Worm (Caenorhabditis elegans): ENCODE measurements around the gene F53B7.4.
A peak's percentile ranks its signal among the peaks of the same experiment; 100 is the strongest.

Gene F53B7.4

DNA sequence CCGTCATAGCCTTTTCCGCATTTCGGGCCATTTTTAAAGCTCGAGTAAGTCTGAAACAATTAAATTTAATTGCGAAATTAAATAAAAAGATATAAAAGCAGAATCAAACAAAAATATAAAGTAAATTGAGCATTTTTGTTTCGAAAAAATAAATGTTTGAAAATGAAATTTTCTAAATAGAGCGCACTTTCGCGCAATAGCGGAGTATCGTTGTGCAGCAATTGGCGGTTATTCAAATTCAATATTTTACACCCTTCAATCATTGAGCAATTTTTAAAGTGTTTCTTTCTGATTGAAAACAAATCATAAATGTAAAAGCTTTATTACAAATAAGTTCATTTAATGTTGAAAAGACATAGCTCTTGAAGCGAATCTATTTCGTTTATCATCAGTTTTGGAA, 1.7 kb downstream of the F53B7.4 start, which contains the start of gene isy-1 (continued):
- TF ChIP-seq nhr-19 (GFP tag; conservative IDR thresholded peaks at IDR 0.05) (peak; percentile 73), nhr-90 (tag; optimal IDR thresholded peaks at IDR 0.05; ENCODE audit: poor library complexity) (peak; percentile 53), lin-15B (tag; optimal IDR thresholded peaks at IDR 0.05) (peak; percentile 91), blmp-1 (tag; optimal IDR thresholded peaks at IDR 0.05) (peak; percentile 93), rnt-1 (tag; optimal IDR thresholded peaks at IDR 0.05) (peak; percentile 69), egl-13 (tag; optimal IDR thresholded peaks at IDR 0.05) (peak; percentile 25), lin-35 (GFP tag; optimal IDR thresholded peaks at IDR 0.05) (peak; percentile 97 to 98), hlh-4 (tag; optimal IDR thresholded peaks at IDR 0.05) (no peak), ceh-63 (GFP tag; optimal IDR thresholded peaks at IDR 0.05) (no peak), snpc-4 (tag; optimal IDR thresholded peaks at IDR 0.05) (peak; percentile 70), C04F5.9 (tag; optimal IDR thresholded peaks at IDR 0.05) (no peak), mdl-1 (tag; optimal IDR thresholded peaks at IDR 0.05) (peak in 1 of 2 experiments; percentile 53), ceh-82 (tag; optimal IDR thresholded peaks at IDR 0.05) (peak; percentile 37 to 75 (median 71)), irx-1 (tag; optimal IDR thresholded peaks at IDR 0.05) (peak; percentile 29), Y116A8C.19 (tag; optimal IDR thresholded peaks at IDR 0.05; ENCODE audit: borderline replicate concordance) (no peak), hpl-2 (GFP tag; optimal IDR thresholded peaks at IDR 0.05) (no peak), unc-98 (GFP tag; IDR thresholded peaks at IDR 0.05) (no peak), fos-1 (tag; optimal IDR thresholded peaks at IDR 0.05) (peak; percentile 51), nhr-237 (tag; optimal IDR thresholded peaks at IDR 0.05) (no peak), fkh-4 (tag; optimal IDR thresholded peaks at IDR 0.05; ENCODE audit: borderline replicate concordance) (no peak), ceh-90 (tag; optimal IDR thresholded peaks at IDR 0.05) (no peak), swsn-7 (tag; optimal IDR thresholded peaks at IDR 0.05) (peak; percentile 66), nhr-71 (tag; optimal IDR thresholded peaks at IDR 0.05) (peak; percentile 81), jun-1 (tag; optimal IDR thresholded peaks at IDR 0.05) (peak; percentile 23), isw-1 (GFP tag; IDR thresholded peaks at IDR 0.05) (peak; percentile 59), egl-27 (tag; optimal IDR thresholded peaks at IDR 0.05) (no peak), zag-1 (tag; optimal IDR thresholded peaks at IDR 0.05) (no peak), mef-2 (tag; optimal IDR thresholded peaks at IDR 0.05) (no peak), ceh-8 (GFP tag; optimal IDR thresholded peaks at IDR 0.05) (peak; percentile 17), grh-1 (GFP tag; IDR thresholded peaks at IDR 0.05) (no peak; the same call in 1 of the 2 replicates), nhr-47 (tag; optimal IDR thresholded peaks at IDR 0.05) (peak; percentile 75), lin-39 (tag; optimal IDR thresholded peaks at IDR 0.05) (no peak), lsy-2 (tag; optimal IDR thresholded peaks at IDR 0.05) (peak; percentile 81 to 90), nhr-11 (tag; optimal IDR thresholded peaks at IDR 0.05) (no peak), tlp-1 (tag; optimal IDR thresholded peaks at IDR 0.05) (no peak), unc-130 (tag; optimal IDR thresholded peaks at IDR 0.05) (peak; percentile 43), zip-4 (GFP tag; optimal IDR thresholded peaks at IDR 0.05) (no peak), unc-30 (tag; optimal IDR thresholded peaks at IDR 0.05) (no peak), nhr-77 (tag; optimal IDR thresholded peaks at IDR 0.05) (peak; percentile 33), aly-2 (tag; optimal IDR thresholded peaks at IDR 0.05) (no peak), ama-1 (optimal IDR thresholded peaks at IDR 0.05) (no peak), fkh-10 (GFP tag; optimal IDR thresholded peaks at IDR 0.05) (peak; percentile 26), ztf-11 (tag; optimal IDR thresholded peaks at IDR 0.05) (no peak), pag-3 (tag; optimal IDR thresholded peaks at IDR 0.05; ENCODE audit: borderline replicate concordance, insufficient read depth) (no peak), C16A3.4 (tag; optimal IDR thresholded peaks at IDR 0.05) (peak; percentile 87), F16B12.6 (tag; optimal IDR thresholded peaks at IDR 0.05) (peak; percentile 30), xbp-1 (tag; optimal IDR thresholded peaks at IDR 0.05) (peak; percentile 70), nhr-28 (tag; optimal IDR thresholded peaks at IDR 0.05) (no peak), nhr-12 (tag; optimal IDR thresholded peaks at IDR 0.05) (no peak), tbx-2 (tag; optimal IDR thresholded peaks at IDR 0.05) (no peak), ces-1 (GFP tag; optimal IDR thresholded peaks at IDR 0.05) (no peak), nhr-85 (tag) (peak; percentile 65), elt-2 (tag; optimal IDR thresholded peaks at IDR 0.05) (no peak), elt-3 (tag; optimal IDR thresholded peaks at IDR 0.05) (peak in 2 of 6 experiments; percentile 31 to 59)

Data from whole organism, L1 larva.